Fruit fly (Drosophila melanogaster): ENCODE measurements around the gene Mcr.

Mcr gene

dm6 chr2L:8082692-8083412 lies at the start of gene Mcr:
Gene Mcr (minus strand): TSS chr2L:8082982.
- no peak for TF ChIP-seq h (optimal IDR thresholded peaks at IDR 0.05)
- TF ChIP-seq ttk (optimal IDR thresholded peaks at IDR 0.05): no peak
- TF ChIP-seq insv (optimal IDR thresholded peaks at IDR 0.05): no peak
- no peak for TF ChIP-seq Sin3A (optimal IDR thresholded peaks at IDR 0.05)
- no peak for TF ChIP-seq Myc (optimal IDR thresholded peaks at IDR 0.05)
- no peak for TF ChIP-seq psq (optimal IDR thresholded peaks at IDR 0.05)

dm6 chr2L:8130729-8131128 lies 47.9 kb upstream of the Mcr start:
- no peak for TF ChIP-seq insv (optimal IDR thresholded peaks at IDR 0.05)
- no peak for TF ChIP-seq h (optimal IDR thresholded peaks at IDR 0.05)
- no peak for TF ChIP-seq Myc (optimal IDR thresholded peaks at IDR 0.05)
- no peak for TF ChIP-seq Sin3A (optimal IDR thresholded peaks at IDR 0.05)
- TF ChIP-seq psq (optimal IDR thresholded peaks at IDR 0.05): no peak
- TF ChIP-seq ttk (optimal IDR thresholded peaks at IDR 0.05): no peak

dm6 chr2L:8129996-8130641 lies 47.3 kb upstream of the Mcr start:
- TF ChIP-seq Sin3A (optimal IDR thresholded peaks at IDR 0.05) (no peak), psq (optimal IDR thresholded peaks at IDR 0.05) (no peak), ttk (optimal IDR thresholded peaks at IDR 0.05) (no peak), Myc (optimal IDR thresholded peaks at IDR 0.05) (no peak), insv (optimal IDR thresholded peaks at IDR 0.05) (no peak), h (optimal IDR thresholded peaks at IDR 0.05) (no peak)

dm6 chr2L:8128911-8129310 lies 46.1 kb upstream of the Mcr start:
- TF ChIP-seq ttk (optimal IDR thresholded peaks at IDR 0.05) (no peak), insv (optimal IDR thresholded peaks at IDR 0.05) (no peak), Sin3A (optimal IDR thresholded peaks at IDR 0.05) (no peak), Myc (optimal IDR thresholded peaks at IDR 0.05) (no peak), psq (optimal IDR thresholded peaks at IDR 0.05) (no peak), h (optimal IDR thresholded peaks at IDR 0.05) (no peak)

dm6 chr2L:8126849-8127602 lies 44.2 kb upstream of the Mcr start, which contains the start of the genes CG12375 and CG8668:
Gene CG12375 (minus strand): TSS chr2L:8126890.
Gene CG8668 (plus strand): TSS chr2L:8127001.
- TF ChIP-seq Myc (optimal IDR thresholded peaks at IDR 0.05): no peak
- no peak for TF ChIP-seq insv (optimal IDR thresholded peaks at IDR 0.05)
- TF ChIP-seq psq (optimal IDR thresholded peaks at IDR 0.05): no peak

- no peak for TF ChIP-seq psq (optimal IDR thresholded peaks at IDR 0.05)
Observed at dm6 chr2L:8123711-8124379, 41.1 kb upstream of the Mcr start, which contains the start of the genes mon2 and CG8673. Gene mon2 (minus strand): TSS chr2L:8124010. Gene CG8673 (plus strand): TSS chr2L:8124329.

- TF ChIP-seq Myc (optimal IDR thresholded peaks at IDR 0.05) (no peak), h (optimal IDR thresholded peaks at IDR 0.05) (no peak), ttk (optimal IDR thresholded peaks at IDR 0.05) (no peak), psq (optimal IDR thresholded peaks at IDR 0.05) (no peak), Sin3A (optimal IDR thresholded peaks at IDR 0.05) (no peak), insv (optimal IDR thresholded peaks at IDR 0.05) (no peak)
Observed at dm6 chr2L:8116632-8117193, 33.9 kb upstream of the Mcr start.

dm6 chr2L:8110549-8111438 lies 28.0 kb upstream of the Mcr start:
- TF ChIP-seq psq (optimal IDR thresholded peaks at IDR 0.05) (no peak), Myc (optimal IDR thresholded peaks at IDR 0.05) (no peak), insv (optimal IDR thresholded peaks at IDR 0.05) (no peak), ttk (optimal IDR thresholded peaks at IDR 0.05) (no peak), h (optimal IDR thresholded peaks at IDR 0.05) (no peak), Sin3A (optimal IDR thresholded peaks at IDR 0.05) (no peak)

dm6 chr2L:8104706-8105105 lies 21.9 kb upstream of the Mcr start:
- TF ChIP-seq Sin3A (optimal IDR thresholded peaks at IDR 0.05): no peak
- TF ChIP-seq insv (optimal IDR thresholded peaks at IDR 0.05): no peak
- no peak for TF ChIP-seq Myc (optimal IDR thresholded peaks at IDR 0.05)
- TF ChIP-seq psq (optimal IDR thresholded peaks at IDR 0.05): no peak
- no peak for TF ChIP-seq h (optimal IDR thresholded peaks at IDR 0.05)
- no peak for TF ChIP-seq ttk (optimal IDR thresholded peaks at IDR 0.05)

dm6 chr2L:8104094-8104493 lies 21.3 kb upstream of the Mcr start:
- TF ChIP-seq h (optimal IDR thresholded peaks at IDR 0.05) (no peak), insv (optimal IDR thresholded peaks at IDR 0.05) (no peak), Sin3A (optimal IDR thresholded peaks at IDR 0.05) (no peak), psq (optimal IDR thresholded peaks at IDR 0.05) (no peak), Myc (optimal IDR thresholded peaks at IDR 0.05) (no peak), ttk (optimal IDR thresholded peaks at IDR 0.05) (no peak)

dm6 chr2L:8103073-8103472 lies 20.3 kb upstream of the Mcr start:
- no peak for TF ChIP-seq Sin3A (optimal IDR thresholded peaks at IDR 0.05)
- TF ChIP-seq Myc (optimal IDR thresholded peaks at IDR 0.05): no peak
- no peak for TF ChIP-seq insv (optimal IDR thresholded peaks at IDR 0.05)

Measured in Kc167 (cell line).